Fruit fly (Drosophila melanogaster) whole organism, embryonic: ENCODE results near the gene Traf-like.

Source experiments
- CG10267 ChIP-seq: fragments of 200-800 bp; sonication (Bioruptor generic); optimal IDR thresholded peaks from 2 replicates; lab custom pipeline; 2018; ENCODE audit warnings: missing biosample characterization, mild to moderate bottlenecking, missing genetic modification characterization, moderate library complexity
- CG14441 ChIP-seq: fragments of 200-800 bp; sonication (Bioruptor generic); IDR thresholded peaks from 2 replicates; pipeline ENCODE4 v1.3.6; 2022; ENCODE audit warnings: missing biosample characterization, missing genetic modification characterization
- CG15601 ChIP-seq: fragments of 200-800 bp; sonication (Bioruptor generic); optimal IDR thresholded peaks from 3 replicates; lab custom pipeline; 2019; ENCODE audit warnings: missing biosample characterization, mild to moderate bottlenecking, missing genetic modification characterization, moderate library complexity
- CG16779 ChIP-seq: fragments of 200-800 bp; sonication (Bioruptor generic); IDR thresholded peaks from 2 replicates; pipeline ENCODE4 v1.3.6; 2022; ENCODE audit warnings: missing biosample characterization, missing genetic modification characterization
- CG18599 ChIP-seq: fragments of 200-800 bp; sonication (Bioruptor generic); optimal IDR thresholded peaks from 3 replicates; lab custom pipeline; 2017; ENCODE audit warnings: missing biosample characterization, missing genetic modification characterization, mild to moderate bottlenecking, moderate library complexity, missing genetic modification reagents
- CG2116 ChIP-seq: fragments of 200-800 bp; sonication (Bioruptor generic); optimal IDR thresholded peaks from 3 replicates; lab custom pipeline; 2018; ENCODE audit warnings: missing biosample characterization, mild to moderate bottlenecking, missing genetic modification characterization
- CG2678 ChIP-seq: fragments of 200-800 bp; sonication (Bioruptor generic); optimal IDR thresholded peaks from 3 replicates; lab custom pipeline; 2019; ENCODE audit warnings: missing biosample characterization, mild to moderate bottlenecking, missing genetic modification characterization, moderate library complexity
- CG2875 ChIP-seq: fragments of 200-800 bp; sonication (Bioruptor generic); optimal IDR thresholded peaks from 2 replicates; lab custom pipeline; 2017; ENCODE audit warnings: missing biosample characterization, mild to moderate bottlenecking, missing genetic modification characterization, missing genetic modification reagents
- CG32767 ChIP-seq: fragments of 200-800 bp; sonication (Bioruptor generic); IDR thresholded peaks from 2 replicates; pipeline ENCODE4 v1.3.6; 2022; ENCODE audit warnings: missing biosample characterization, missing genetic modification characterization
- CG4404 ChIP-seq: fragments of 200-800 bp; sonication (Bioruptor generic); IDR thresholded peaks from 2 replicates; pipeline ENCODE4 v1.3.6; 2022; ENCODE audit warnings: missing biosample characterization, missing genetic modification characterization
- CG5180 ChIP-seq: fragments of 200-800 bp; sonication (Bioruptor generic); optimal IDR thresholded peaks from 3 replicates; lab custom pipeline; 2017; ENCODE audit warnings: missing biosample characterization, missing genetic modification characterization, mild to moderate bottlenecking, moderate library complexity, missing genetic modification reagents
- CG7786 ChIP-seq: fragments of 200-800 bp; sonication (Bioruptor generic); optimal IDR thresholded peaks from 2 replicates; lab custom pipeline; 2016; ENCODE audit warnings: missing biosample characterization, missing genetic modification characterization
- CG7839 ChIP-seq: fragments of 200-800 bp; sonication (Bioruptor generic); optimal IDR thresholded peaks from 3 replicates; lab custom pipeline; 2018; ENCODE audit warnings: missing biosample characterization, mild to moderate bottlenecking, missing genetic modification characterization, moderate library complexity
- Camta ChIP-seq: fragments of 200-800 bp; sonication (Bioruptor generic); optimal IDR thresholded peaks from 2 replicates; lab custom pipeline; 2016; ENCODE audit warnings: missing biosample characterization, missing genetic modification characterization
- CoRest ChIP-seq: fragments of 200-800 bp; sonication (Bioruptor generic); optimal IDR thresholded peaks from 3 replicates; lab custom pipeline; 2018; ENCODE audit warnings: missing biosample characterization, mild to moderate bottlenecking, missing genetic modification characterization, moderate library complexity
- Doc2 ChIP-seq: fragments of 200-800 bp; sonication (Bioruptor generic); IDR thresholded peaks from 2 replicates; pipeline ENCODE4 v1.3.6; 2022; ENCODE audit warnings: missing biosample characterization, missing genetic modification characterization
- Dref ChIP-seq: fragments of 200-800 bp; sonication (Bioruptor generic); IDR thresholded peaks from 2 replicates; pipeline ENCODE4 v1.3.6; 2022; ENCODE audit warnings: missing biosample characterization, missing genetic modification characterization
- Ets65A ChIP-seq: fragments of 200-800 bp; sonication (Bioruptor generic); peaks from one replicate; lab custom pipeline; 2016; ENCODE audit warnings: missing biosample characterization, missing genetic modification characterization
- Fer3 ChIP-seq: fragments of 200-800 bp; sonication (Bioruptor generic); optimal IDR thresholded peaks from 2 replicates; lab custom pipeline; 2018; ENCODE audit warnings: missing biosample characterization, mild to moderate bottlenecking, missing genetic modification characterization, moderate library complexity
- Gsc ChIP-seq: fragments of 200-800 bp; sonication (Bioruptor generic); IDR thresholded peaks from 2 replicates; pipeline ENCODE4 v1.3.6; 2022; ENCODE audit warnings: missing biosample characterization, missing genetic modification characterization
- HmgZ ChIP-seq: fragments of 200-800 bp; sonication (Bioruptor generic); optimal IDR thresholded peaks from 2 replicates; lab custom pipeline; 2018; ENCODE audit warnings: missing biosample characterization, mild to moderate bottlenecking, missing genetic modification characterization
- Hr3 ChIP-seq: fragments of 200-800 bp; sonication (Bioruptor generic); optimal IDR thresholded peaks from 3 replicates; lab custom pipeline; 2016; ENCODE audit warnings: missing biosample characterization, missing genetic modification characterization
- Hr51 ChIP-seq, 2 experiments: fragments of 200-800 bp; sonication (Bioruptor generic); optimal IDR thresholded peaks; 2 replicates in 1 of 2; 3 replicates in 1 of 2; lab custom pipeline; 2016 to 2018; ENCODE audit warnings: missing biosample characterization in 2 of 2, missing genetic modification characterization in 2 of 2, mild to moderate bottlenecking in 1 of 2, moderate library complexity in 1 of 2
- Med ChIP-seq: fragments of 200-800 bp; sonication (Bioruptor generic); peaks from one replicate; lab custom pipeline; 2016; ENCODE audit warnings: missing biosample characterization, missing genetic modification characterization, mild to moderate bottlenecking, inconsistent platforms, moderate library complexity
- Nf-YC ChIP-seq: fragments of 200-800 bp; optimal IDR thresholded peaks from 3 replicates; lab custom pipeline; 2019; ENCODE audit warnings: missing biosample characterization, mild to moderate bottlenecking, missing genetic modification characterization, moderate library complexity
- Oli ChIP-seq: fragments of 200-800 bp; sonication (Bioruptor generic); optimal IDR thresholded peaks from 2 replicates; lab custom pipeline; 2018; ENCODE audit warnings: missing biosample characterization, mild to moderate bottlenecking, missing genetic modification characterization, moderate library complexity
- Sox102F ChIP-seq: fragments of 200-800 bp; sonication (Bioruptor generic); optimal IDR thresholded peaks from 2 replicates; lab custom pipeline; 2018; ENCODE audit warnings: missing biosample characterization, mild to moderate bottlenecking, missing genetic modification characterization, moderate library complexity
- Ssrp ChIP-seq: fragments of 200-800 bp; sonication (Bioruptor generic); optimal IDR thresholded peaks from 2 replicates; lab custom pipeline; 2018; ENCODE audit warnings: missing biosample characterization, mild to moderate bottlenecking, missing genetic modification characterization, moderate library complexity
- TFAM ChIP-seq: fragments of 200-800 bp; sonication (Bioruptor generic); optimal IDR thresholded peaks from 2 replicates; lab custom pipeline; 2017; ENCODE audit warnings: missing biosample characterization, missing genetic modification characterization, inconsistent platforms
- Taf1 ChIP-seq: fragments of 200-800 bp; sonication (Bioruptor generic); IDR thresholded peaks from 2 replicates; pipeline ENCODE4 v1.3.6; 2022; ENCODE audit warnings: missing biosample characterization, missing genetic modification characterization
- Xrp1 ChIP-seq: fragments of 200-800 bp; sonication (Bioruptor generic); IDR thresholded peaks from 2 replicates; pipeline ENCODE4 v1.3.6; 2022; ENCODE audit warnings: missing biosample characterization, missing genetic modification characterization
- az2 ChIP-seq: fragments of 200-800 bp; sonication (Bioruptor generic); optimal IDR thresholded peaks from 3 replicates; lab custom pipeline; 2016; ENCODE audit warnings: missing biosample characterization, missing genetic modification characterization
- btn ChIP-seq: fragments of 200-800 bp; sonication (Bioruptor generic); optimal IDR thresholded peaks from 2 replicates; lab custom pipeline; 2016; ENCODE audit warnings: missing biosample characterization, missing genetic modification characterization
- cg ChIP-seq: fragments of 200-800 bp; sonication (Bioruptor generic); optimal IDR thresholded peaks from 3 replicates; lab custom pipeline; 2019; ENCODE audit warnings: missing biosample characterization, mild to moderate bottlenecking, missing genetic modification characterization, moderate library complexity
- chinmo ChIP-seq: fragments of 200-800 bp; sonication (Bioruptor generic); IDR thresholded peaks from 4 replicates; pipeline ENCODE4 v1.3.6; 2022; ENCODE audit warnings: missing biosample characterization, missing genetic modification characterization; ENCODE audit not compliant: partially characterized antibody
- cwo ChIP-seq: fragments of 200-800 bp; sonication (Bioruptor generic); optimal IDR thresholded peaks from 3 replicates; lab custom pipeline; 2017; ENCODE audit warnings: missing biosample characterization, missing genetic modification characterization, mild to moderate bottlenecking, moderate library complexity, missing genetic modification reagents
- dmrt99B ChIP-seq: fragments of 200-800 bp; sonication (Bioruptor generic); optimal IDR thresholded peaks from 2 replicates; lab custom pipeline; 2018; ENCODE audit warnings: missing biosample characterization, mild to moderate bottlenecking, missing genetic modification characterization, moderate library complexity
- esg ChIP-seq: fragments of 200-800 bp; sonication (Bioruptor generic); conservative IDR thresholded peaks from 2 replicates; pipeline ENCODE4 v1.3.6; 2022; ENCODE audit warnings: missing biosample characterization, missing genetic modification characterization
- ewg ChIP-seq: fragments of 200-800 bp; sonication (Bioruptor generic); optimal IDR thresholded peaks from 3 replicates; lab custom pipeline; 2017; ENCODE audit warnings: mild to moderate bottlenecking, missing biosample characterization, missing genetic modification reagents, missing genetic modification characterization
- exex ChIP-seq: fragments of 200-800 bp; sonication (Bioruptor generic); optimal IDR thresholded peaks from 4 replicates; lab custom pipeline; 2018; ENCODE audit warnings: missing biosample characterization, mild to moderate bottlenecking, missing genetic modification characterization, moderate library complexity
- gem ChIP-seq: fragments of 200-800 bp; sonication (Bioruptor generic); optimal IDR thresholded peaks from 2 replicates; lab custom pipeline; 2019; ENCODE audit warnings: missing biosample characterization, mild to moderate bottlenecking, missing genetic modification characterization, moderate library complexity
- hbn ChIP-seq: fragments of 200-800 bp; sonication (Bioruptor generic); IDR thresholded peaks from 2 replicates; pipeline ENCODE4 v1.3.6; 2022; ENCODE audit warnings: missing biosample characterization, missing genetic modification characterization; ENCODE audit not compliant: partially characterized antibody
- hkb ChIP-seq, 2 experiments: fragments of 200-800 bp in 1 of 2; fragments of >200 bp in 1 of 2; sonication (Bioruptor generic) in 1 of 2; IDR thresholded peaks in 1 of 2; optimal IDR thresholded peaks in 1 of 2; 2 replicates each; pipeline versions ENCODE4 v1.3.6 to Lab custom; 2017 to 2022; ENCODE audit warnings: missing biosample characterization in 1 of 2, missing genetic modification characterization in 1 of 2
- pum ChIP-seq: fragments of 200-800 bp; sonication (Bioruptor generic); optimal IDR thresholded peaks from 2 replicates; lab custom pipeline; 2016; ENCODE audit warnings: missing biosample characterization, missing genetic modification characterization
- repo ChIP-seq: fragments of 200-800 bp; sonication (Bioruptor generic); optimal IDR thresholded peaks from 2 replicates; lab custom pipeline; 2016; ENCODE audit warnings: missing biosample characterization, missing genetic modification characterization
- so ChIP-seq: fragments of 200-800 bp; sonication (Bioruptor generic); IDR thresholded peaks from 3 replicates; pipeline ENCODE4 v1.3.6; 2022; ENCODE audit warnings: missing biosample characterization, missing genetic modification characterization
- sug ChIP-seq: fragments of 200-800 bp; optimal IDR thresholded peaks from 2 replicates; lab custom pipeline; 2019; ENCODE audit warnings: missing biosample characterization, mild to moderate bottlenecking, missing genetic modification characterization, moderate library complexity

The Traf-like gene

DNA sequence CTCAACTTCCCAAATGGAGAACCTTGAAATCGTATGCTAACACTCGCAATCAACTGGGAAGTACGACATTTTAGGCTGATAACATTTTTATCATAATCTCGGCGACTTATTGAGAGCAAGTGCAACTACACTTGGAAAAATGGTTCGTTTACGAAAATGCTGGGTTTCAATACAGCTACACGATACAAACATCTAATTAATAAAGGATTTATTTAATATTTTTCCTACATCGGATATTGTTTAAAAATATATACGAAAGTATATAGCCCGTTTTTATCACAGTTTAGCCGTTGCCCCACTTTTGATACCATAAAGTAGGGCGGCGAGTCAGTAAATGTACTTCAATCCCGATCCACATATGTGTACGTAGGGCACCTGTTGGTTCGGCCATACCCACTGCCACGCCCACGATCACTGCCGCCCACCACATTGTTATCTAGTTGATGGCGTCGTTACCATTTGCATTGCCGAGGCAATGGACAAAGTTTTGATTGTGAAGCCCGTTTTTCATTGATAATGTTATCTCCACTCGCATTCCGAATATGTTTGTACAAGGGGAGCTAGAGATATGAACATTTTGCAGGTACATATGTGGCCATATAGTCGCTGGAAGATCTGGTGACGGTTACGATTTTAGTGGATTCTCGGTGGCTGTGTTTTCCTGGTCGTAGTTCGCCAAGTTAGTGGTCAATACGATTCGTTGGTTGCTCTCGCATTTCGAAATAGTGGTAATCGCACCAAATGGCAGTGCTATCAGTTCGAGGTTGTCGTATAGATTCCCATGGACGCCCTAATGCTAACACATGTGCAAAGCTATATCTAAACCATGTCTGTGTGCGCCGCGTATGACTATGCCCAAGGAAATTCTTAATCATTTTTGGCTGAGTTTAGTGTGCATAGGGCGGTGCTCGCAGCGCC, at the start of gene Traf-like (continued):
- TF ChIP-seq CG18599 (GFP tag; lab: Kevin White, UChicago) = peak; percentile 17
- no peak for TF ChIP-seq hkb (optimal IDR thresholded peaks at IDR 0.05; lab: Kevin White, UChicago)
- TF ChIP-seq hkb (GFP tag; IDR thresholded peaks at IDR 0.05; lab: Robert Waterston, UW) = 0 out of 2 replicates have a peak, but pooled peaks have one; percentile 29
- no peak for TF ChIP-seq CG10267 (tag; lab: Kevin White, UChicago)
- no peak for TF ChIP-seq Nf-YC (tag; lab: Kevin White, UChicago)
- TF ChIP-seq CG7786 (GFP tag; lab: Kevin White, UChicago) = no peak
- TF ChIP-seq Sox102F (GFP tag; lab: Kevin White, UChicago) = peak; percentile 52
- TF ChIP-seq cg (GFP tag; lab: Kevin White, UChicago) = peak; percentile 14
- no peak for TF ChIP-seq CG16779 (GFP tag; lab: Robert Waterston, UW)
- peak; percentile 38 for TF ChIP-seq CG7839 (tag; lab: Kevin White, UChicago)
- no peak for TF ChIP-seq repo (GFP tag; lab: Kevin White, UChicago)
- no peak for TF ChIP-seq CG2116 (GFP tag; lab: Kevin White, UChicago)
- no peak for TF ChIP-seq az2 (GFP tag; lab: Kevin White, UChicago)
- TF ChIP-seq Camta = no peak
- TF ChIP-seq CG32767 (GFP tag; lab: Robert Waterston, UW) = no peak
- TF ChIP-seq CG2875 (GFP tag; lab: Kevin White, UChicago) = no peak
- peak; percentile 61 for TF ChIP-seq Hr3
- TF ChIP-seq sug = peak; percentile 49
- TF ChIP-seq gem (tag; lab: Kevin White, UChicago) = no peak
- peak; percentile 64 for TF ChIP-seq exex (tag; lab: Kevin White, UChicago)
- TF ChIP-seq Ets65A (GFP tag; lab: Kevin White, UChicago) = peak; percentile 6
- no peak for TF ChIP-seq TFAM
- no peak for TF ChIP-seq CG5180 (GFP tag; lab: Kevin White, UChicago)
- TF ChIP-seq Med (GFP tag; lab: Kevin White, UChicago) = peak; percentile 79
- peak; percentile 51 for TF ChIP-seq CG2678 (tag; lab: Kevin White, UChicago)
- TF ChIP-seq cwo (GFP tag; lab: Kevin White, UChicago) = no peak
- peak; percentile 42; the same call in 1 of the 2 replicates for TF ChIP-seq CG14441 (GFP tag; lab: Robert Waterston, UW)
- no peak for TF ChIP-seq CG4404 (GFP tag; lab: Robert Waterston, UW)
- TF ChIP-seq so (GFP tag; lab: Robert Waterston, UW) = 0 out of 3 replicates have a peak, but pooled peaks have one; percentile 36
- peak in 1 of 2 experiments; percentile 41 for TF ChIP-seq Hr51 (GFP tag; optimal IDR thresholded peaks at IDR 0.05; lab: Kevin White, UChicago)
- no peak for TF ChIP-seq pum (GFP tag; lab: Kevin White, UChicago)
- 0 out of 4 replicates have a peak, but pooled peaks have one; percentile 26 for TF ChIP-seq chinmo (GFP tag; lab: Robert Waterston, UW)
- no peak for TF ChIP-seq hbn (GFP tag; lab: Robert Waterston, UW)
- TF ChIP-seq Fer3 = no peak
- TF ChIP-seq btn (GFP tag; lab: Kevin White, UChicago) = no peak
- no peak for TF ChIP-seq Gsc (GFP tag; lab: Robert Waterston, UW)
- no peak for TF ChIP-seq Dref (GFP tag; lab: Robert Waterston, UW)
- TF ChIP-seq CG15601 (tag; lab: Kevin White, UChicago) = peak; percentile 13
- TF ChIP-seq Xrp1 (GFP tag; lab: Robert Waterston, UW) = peak; percentile 32; the same call in 1 of the 2 replicates
- peak; percentile 11 for TF ChIP-seq HmgZ
- no peak for TF ChIP-seq ewg (GFP tag; lab: Kevin White, UChicago)
- TF ChIP-seq Taf1 = no peak
- no peak for TF ChIP-seq Ssrp (tag; lab: Kevin White, UChicago)
- TF ChIP-seq Doc2 (GFP tag; lab: Robert Waterston, UW) = no peak
- peak; percentile 29 for TF ChIP-seq Oli (tag; lab: Kevin White, UChicago)
- TF ChIP-seq CoRest (tag; lab: Kevin White, UChicago) = peak; percentile 4
- peak; percentile 63 for TF ChIP-seq dmrt99B
- 0 out of 2 replicates have a peak, but pooled peaks have one; percentile 19 for TF ChIP-seq esg (GFP tag; lab: Robert Waterston, UW)
